Fruit fly (Drosophila melanogaster) whole organism: ENCODE measurements around the gene meep.

ENCODE experiments used
- CG8478 ChIP-seq: fragments of >200 bp; optimal IDR thresholded peaks from 2 replicates; lab custom pipeline; 2018; ENCODE audit warnings: inconsistent platforms
- Dll ChIP-seq: fragments of >200 bp; optimal IDR thresholded peaks from 2 replicates; lab custom pipeline; 2017
- EcR ChIP-seq, 2 experiments: fragments of >200 bp; optimal IDR thresholded peaks; 2 replicates each; lab custom pipeline; 2017; ENCODE audit warnings: missing biosample characterization in 2 of 2, missing genetic modification characterization in 2 of 2, missing genetic modification reagents in 2 of 2
- pan ChIP-seq: fragments of >200 bp; optimal IDR thresholded peaks from 2 replicates; lab custom pipeline; 2017
- psq ChIP-seq: fragments of >200 bp; optimal IDR thresholded peaks from 2 replicates; lab custom pipeline; 2017
- usp ChIP-seq: fragments of >200 bp; optimal IDR thresholded peaks from 2 replicates; lab custom pipeline; 2017; ENCODE audit warnings: missing biosample characterization, missing genetic modification characterization, mixed read lengths

The meep gene

DNA sequence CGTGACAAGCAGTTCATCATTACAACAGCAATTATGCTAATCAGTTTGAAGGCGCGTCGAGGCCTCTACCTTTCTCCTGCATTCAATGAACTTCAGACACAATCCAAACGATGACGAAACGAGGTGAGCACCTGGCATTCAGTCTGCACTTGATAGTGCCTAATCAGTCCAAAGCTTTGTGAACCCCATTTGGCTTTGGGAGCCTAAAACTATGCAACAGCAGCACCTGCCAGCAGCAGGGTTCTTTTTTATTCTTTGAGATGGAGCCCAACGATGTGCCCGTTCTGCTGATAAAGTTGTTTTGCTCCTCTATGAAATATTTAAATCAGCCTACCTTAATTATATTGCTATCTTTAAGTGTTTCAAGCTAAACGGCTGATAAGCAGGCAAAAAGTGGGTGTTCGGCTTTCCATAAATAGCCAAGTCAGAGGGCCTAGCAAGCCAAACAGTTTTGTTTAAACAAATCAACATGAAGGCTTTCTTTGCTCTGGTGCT lies 24.5 kb upstream of the meep start, which contains the start of gene LysS:
LysS (plus strand) TSS at position 445 of the 495 bp plus-strand sequence.
- TF ChIP-seq Dll (lab: Kevin White, UChicago) (no peak), EcR (GFP tag; optimal IDR thresholded peaks at IDR 0.05; lab: Kevin White, UChicago) (no peak), usp (no peak), CG8478 (lab: Kevin White, UChicago) (no peak), psq (lab: Kevin White, UChicago) (no peak), pan (no peak)

DNA sequence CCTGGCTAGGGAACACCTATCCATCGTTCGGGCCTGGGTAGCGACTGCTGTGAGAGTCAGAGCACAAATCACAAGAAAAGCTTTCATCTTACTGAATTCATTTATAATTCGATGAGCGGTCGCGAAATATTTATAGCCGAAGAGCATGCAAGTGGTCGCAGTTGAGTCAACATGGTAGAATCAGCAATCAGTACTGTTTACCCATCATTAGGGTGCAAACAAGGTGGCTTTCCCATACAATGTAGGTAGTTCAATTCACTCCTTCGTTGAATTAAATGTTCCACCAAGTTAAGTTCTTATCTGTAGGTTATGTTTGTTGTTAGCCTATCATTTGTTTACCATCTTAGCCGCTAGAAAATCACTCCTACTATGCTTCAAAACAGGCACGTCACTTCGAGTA lies 15.8 kb upstream of the meep start, which contains the start of gene LysP:
LysP (minus strand) TSS at position 101 of the 400 bp plus-strand sequence.
- TF ChIP-seq pan (no peak), psq (lab: Kevin White, UChicago) (no peak), EcR (GFP tag; optimal IDR thresholded peaks at IDR 0.05; lab: Kevin White, UChicago) (no peak), Dll (lab: Kevin White, UChicago) (no peak), CG8478 (lab: Kevin White, UChicago) (no peak), usp (no peak)

DNA sequence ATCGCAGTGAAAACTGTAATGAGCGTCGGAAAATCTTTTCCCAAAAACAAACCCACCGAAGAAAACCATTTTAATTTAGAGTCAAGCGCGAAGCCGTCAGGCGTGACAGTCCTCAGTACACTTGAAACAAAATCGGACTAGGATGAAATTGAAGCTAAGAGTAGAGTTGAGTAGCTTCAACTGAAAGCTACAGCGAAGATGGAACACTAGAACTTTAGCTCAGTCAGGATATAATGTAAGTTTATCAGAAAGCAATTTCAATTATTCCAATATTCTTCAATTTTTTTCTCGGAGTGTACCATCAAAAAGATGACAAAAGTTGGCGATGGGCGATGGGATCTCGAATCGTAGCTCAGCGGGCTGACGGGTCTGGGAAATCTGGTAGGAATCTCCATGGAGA lies 13.6 kb upstream of the meep start:
- TF ChIP-seq psq (lab: Kevin White, UChicago) (no peak), pan (no peak), Dll (lab: Kevin White, UChicago) (no peak), usp (no peak), EcR (GFP tag; optimal IDR thresholded peaks at IDR 0.05; lab: Kevin White, UChicago) (no peak), CG8478 (lab: Kevin White, UChicago) (no peak)

dm6 chr3L:1212571-1212970 lies 9.7 kb upstream of the meep start, which contains the start of gene LysE:
Gene LysE (plus strand): TSS chr3L:1212827.
- no peak for TF ChIP-seq EcR (GFP tag; optimal IDR thresholded peaks at IDR 0.05; lab: Kevin White, UChicago)
- TF ChIP-seq Dll (lab: Kevin White, UChicago): no peak
- no peak for TF ChIP-seq CG8478 (lab: Kevin White, UChicago)
- no peak for TF ChIP-seq usp
- TF ChIP-seq pan: no peak
- no peak for TF ChIP-seq psq (lab: Kevin White, UChicago)

DNA sequence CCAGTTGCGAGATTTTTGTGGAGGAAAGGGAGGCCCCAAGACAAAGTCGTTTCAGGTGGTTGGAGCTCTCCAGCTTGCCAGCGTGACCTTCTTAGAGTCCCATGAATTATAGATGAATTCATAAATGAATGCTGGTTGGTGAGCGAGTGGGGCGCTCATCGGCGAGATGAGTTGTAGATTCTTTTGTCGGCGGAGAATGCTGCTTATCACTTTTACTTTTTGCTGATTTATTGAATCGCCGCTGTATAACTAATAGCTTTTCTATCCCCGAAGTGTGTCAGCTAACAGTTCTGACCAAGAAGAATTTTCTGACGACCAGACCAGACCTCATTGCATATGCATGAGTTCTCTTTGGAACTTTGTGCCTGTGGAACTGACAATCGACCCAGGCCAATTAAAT lies 9.3 kb upstream of the meep start:
- TF ChIP-seq CG8478 (lab: Kevin White, UChicago) (no peak), Dll (lab: Kevin White, UChicago) (no peak), psq (lab: Kevin White, UChicago) (no peak), EcR (GFP tag; optimal IDR thresholded peaks at IDR 0.05; lab: Kevin White, UChicago) (no peak), pan (no peak), usp (no peak)

dm6 chr3L:1211096-1211495 lies 8.3 kb upstream of the meep start, which contains the start of gene LysD:
Gene LysD (minus strand): TSS chr3L:1211196.
- TF ChIP-seq usp (no peak), pan (no peak), Dll (lab: Kevin White, UChicago) (no peak), psq (lab: Kevin White, UChicago) (no peak), EcR (GFP tag; optimal IDR thresholded peaks at IDR 0.05; lab: Kevin White, UChicago) (no peak), CG8478 (lab: Kevin White, UChicago) (no peak)

dm6 chr3L:1208206-1208605 lies 5.4 kb upstream of the meep start:
- TF ChIP-seq psq (lab: Kevin White, UChicago) (no peak), usp (no peak), CG8478 (lab: Kevin White, UChicago) (no peak), EcR (GFP tag; optimal IDR thresholded peaks at IDR 0.05; lab: Kevin White, UChicago) (no peak), Dll (lab: Kevin White, UChicago) (no peak), pan (no peak)

DNA sequence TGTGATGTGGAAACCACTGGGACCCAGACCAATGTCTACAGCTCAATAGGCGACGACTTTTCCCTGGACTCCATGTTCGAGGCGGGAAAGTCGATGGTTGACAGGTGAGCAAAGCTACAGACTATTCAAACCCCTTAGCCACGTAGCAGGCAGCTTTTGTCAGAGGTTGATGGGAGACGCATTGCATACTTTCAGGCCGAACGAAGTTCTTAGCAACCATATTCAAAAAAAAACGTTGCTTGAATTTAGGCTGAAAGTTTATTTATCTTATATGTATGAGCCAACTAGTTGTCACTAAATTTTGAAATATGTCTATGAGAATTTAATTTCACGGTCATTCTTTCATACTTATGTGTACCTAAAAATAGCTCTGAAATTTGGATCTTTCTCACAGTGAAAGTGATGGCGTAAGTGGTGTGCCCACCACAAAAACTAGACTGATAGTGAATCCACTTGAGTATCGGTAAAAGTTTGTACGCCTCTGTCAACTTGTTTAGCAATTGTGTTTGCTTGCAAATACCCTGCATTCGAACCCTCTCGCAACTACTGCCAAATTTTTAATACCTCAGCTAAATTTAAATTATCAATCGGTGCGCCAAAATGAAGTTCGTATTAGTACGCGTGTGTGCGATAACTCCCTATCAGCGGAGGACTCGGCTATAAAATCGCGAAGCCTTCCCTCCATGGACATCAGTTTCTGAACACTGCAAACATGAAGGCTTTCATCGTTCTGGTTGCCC lies 4.0 kb upstream of the meep start, which contains the start of gene LysB:
LysB (plus strand) TSS at position 690 of the 740 bp plus-strand sequence.
- no peak for TF ChIP-seq EcR (GFP tag; optimal IDR thresholded peaks at IDR 0.05; lab: Kevin White, UChicago)
- no peak for TF ChIP-seq pan
- TF ChIP-seq psq (lab: Kevin White, UChicago): no peak
- TF ChIP-seq usp: no peak
- no peak for TF ChIP-seq CG8478 (lab: Kevin White, UChicago)
- TF ChIP-seq Dll (lab: Kevin White, UChicago): no peak

DNA sequence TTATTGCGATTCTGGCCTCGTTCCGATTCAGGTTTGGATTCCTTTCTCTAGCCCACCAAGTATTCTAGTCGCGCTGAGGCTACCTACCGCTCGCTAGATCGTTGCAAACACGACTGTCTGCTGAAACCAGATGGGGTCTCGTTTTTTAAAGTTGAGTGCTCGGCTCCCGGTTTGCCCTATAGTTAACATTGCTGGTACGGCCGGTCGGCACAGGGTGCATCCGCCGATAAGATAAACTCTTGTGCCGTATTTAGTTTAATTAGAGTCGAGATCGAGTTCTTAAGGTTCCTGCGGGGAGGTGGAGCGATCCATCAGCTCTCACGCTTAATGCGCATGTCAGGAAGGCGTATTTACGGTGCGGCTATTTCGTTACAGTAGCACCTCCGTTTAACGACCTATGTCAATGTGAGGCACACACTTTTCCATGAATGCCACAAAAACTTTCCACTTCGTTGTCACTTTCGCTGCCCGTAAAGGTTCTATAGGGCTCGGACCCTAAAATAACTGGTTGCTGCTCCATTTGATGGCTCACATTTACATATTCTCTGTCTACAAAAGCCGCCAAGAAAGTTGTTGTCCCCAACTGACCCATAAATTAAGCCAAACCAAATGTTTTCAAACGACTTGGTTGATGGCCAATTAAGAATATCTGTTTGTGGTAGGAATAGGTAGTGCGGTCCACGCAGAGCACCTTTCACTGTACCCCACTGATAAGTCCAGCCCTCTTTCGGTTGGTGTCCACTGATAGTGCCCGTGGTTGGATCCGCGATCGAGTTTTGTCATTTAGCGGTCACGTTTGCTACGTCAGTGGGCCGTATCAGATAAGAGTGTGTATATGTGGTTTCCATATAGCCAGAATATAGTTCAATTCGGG lies 2.1 kb upstream of the meep start, which contains the start of gene CG9119:
CG9119 (minus strand) TSS at position 122 of the 874 bp plus-strand sequence.
- TF ChIP-seq usp: no peak
- no peak for TF ChIP-seq psq (lab: Kevin White, UChicago)
- TF ChIP-seq Dll (lab: Kevin White, UChicago): no peak
- no peak for TF ChIP-seq EcR (GFP tag; optimal IDR thresholded peaks at IDR 0.05; lab: Kevin White, UChicago)
- no peak for TF ChIP-seq CG8478 (lab: Kevin White, UChicago)
- TF ChIP-seq pan: no peak

- TF ChIP-seq psq (lab: Kevin White, UChicago) (no peak), EcR (GFP tag; optimal IDR thresholded peaks at IDR 0.05; lab: Kevin White, UChicago) (no peak), pan (no peak), Dll (lab: Kevin White, UChicago) (no peak), CG8478 (lab: Kevin White, UChicago) (no peak), usp (no peak)
Observed at dm6 chr3L:1203855-1204431, 1.1 kb upstream of the meep start.
